Worm (Caenorhabditis elegans): Measurements from ENCODE around the gene lin-45.

Gene lin-45

DNA sequence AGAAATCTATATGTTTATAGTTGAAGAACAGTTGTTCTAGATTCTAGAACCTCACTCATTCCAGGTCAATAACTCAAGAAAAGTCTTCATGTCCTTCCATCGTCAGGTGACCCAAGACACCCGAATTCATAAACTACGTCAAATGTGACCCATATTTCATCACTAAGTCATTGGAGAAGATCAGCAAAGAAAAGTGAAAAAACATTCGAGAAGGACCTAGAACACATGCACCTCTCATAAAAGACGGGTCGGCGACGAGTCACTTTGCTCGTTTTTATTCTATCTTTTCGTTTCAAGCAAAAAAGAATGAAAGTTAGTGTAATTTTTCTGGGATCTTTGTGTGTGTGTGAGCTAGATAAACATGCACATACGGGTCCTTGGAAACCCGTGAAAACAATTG, 2.8 kb upstream of the lin-45 start:
- peak; percentile 60 for TF ChIP-seq somi-1 (GFP tag; optimal IDR thresholded peaks at IDR 0.05)
- TF ChIP-seq K12H6.12 (tag; optimal IDR thresholded peaks at IDR 0.05), result peak; percentile 27
- TF ChIP-seq hsf-1 (GFP tag; IDR thresholded peaks at IDR 0.05), result peak; percentile 41; the same call in 1 of the 2 replicates
- TF ChIP-seq cebp-1 (GFP tag; IDR thresholded peaks at IDR 0.05), result no peak
- peak; percentile 54 for TF ChIP-seq cebp-1 (tag; optimal IDR thresholded peaks at IDR 0.05)
- no peak for TF ChIP-seq B0019.2 (GFP tag; conservative IDR thresholded peaks at IDR 0.05)
- no peak for TF ChIP-seq F33H1.4 (GFP tag; IDR thresholded peaks at IDR 0.05)

DNA sequence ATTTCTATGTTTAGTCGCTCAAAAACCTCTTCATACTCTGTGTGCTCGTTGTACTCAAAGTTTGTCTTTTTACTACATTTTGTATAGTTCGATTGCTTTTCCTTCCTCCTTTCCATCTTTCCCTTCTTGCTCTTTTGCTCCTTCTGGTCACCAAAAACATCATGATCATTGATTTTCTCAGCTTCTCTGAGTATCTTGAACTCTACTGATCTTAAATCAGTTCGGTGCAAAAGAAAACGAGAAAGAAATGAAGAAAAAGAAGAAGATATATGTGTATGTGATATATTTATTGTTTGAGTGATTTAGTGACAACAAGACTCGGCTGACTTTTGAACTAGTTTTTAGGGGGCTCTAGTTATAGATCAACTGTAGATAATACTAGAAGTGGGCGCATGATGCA, 1.7 kb upstream of the lin-45 start:
- TF ChIP-seq tbx-9 (tag; optimal IDR thresholded peaks at IDR 0.05; ENCODE audit: borderline replicate concordance) (no peak), ceh-79 (tag; optimal IDR thresholded peaks at IDR 0.05) (no peak), mel-28 (tag; optimal IDR thresholded peaks at IDR 0.05; ENCODE audit: borderline replicate concordance) (no peak), atf-7 (tag; optimal IDR thresholded peaks at IDR 0.05) (no peak), egrh-3 (GFP tag; IDR thresholded peaks at IDR 0.05) (no peak), hsf-1 (GFP tag; IDR thresholded peaks at IDR 0.05) (no peak), attf-6 (GFP tag; IDR thresholded peaks at IDR 0.05) (no peak), repo-1 (tag; optimal IDR thresholded peaks at IDR 0.05) (no peak), C17E4.6 (GFP tag; IDR thresholded peaks at IDR 0.05) (no peak), xnd-1 (tag; optimal IDR thresholded peaks at IDR 0.05) (no peak), snpc-4 (GFP tag; optimal IDR thresholded peaks at IDR 0.05) (no peak), snpc-4 (tag; optimal IDR thresholded peaks at IDR 0.05) (no peak), T26A5.8 (tag; optimal IDR thresholded peaks at IDR 0.05) (no peak), unc-130 (GFP tag; optimal IDR thresholded peaks at IDR 0.05) (no peak), zim-3 (tag; optimal IDR thresholded peaks at IDR 0.05) (no peak)

DNA sequence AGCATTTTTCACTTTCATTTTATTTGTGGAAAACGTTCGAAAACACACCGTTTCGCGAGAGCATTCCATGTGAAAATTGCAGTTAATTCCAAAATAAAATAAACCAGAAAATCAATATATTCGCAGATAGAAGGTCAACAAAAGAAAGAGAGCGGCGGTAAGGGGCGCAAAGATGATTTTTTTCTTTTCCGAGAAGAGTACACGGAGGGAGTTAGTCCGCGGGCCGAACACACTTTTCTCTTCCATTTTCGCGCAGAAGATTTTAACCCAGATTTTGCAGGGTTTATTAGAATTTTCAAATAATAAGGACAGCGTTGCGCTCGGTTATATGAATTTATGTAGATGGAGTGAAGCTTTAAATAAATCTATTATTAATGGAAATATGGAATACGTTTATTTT, 720 bp downstream of the lin-45 start:
- TF ChIP-seq ztf-22 (GFP tag; optimal IDR thresholded peaks at IDR 0.05), result no peak
- no peak for TF ChIP-seq egl-44 (GFP tag; IDR thresholded peaks at IDR 0.05)
- no peak for TF ChIP-seq zim-3 (tag; optimal IDR thresholded peaks at IDR 0.05)
- TF ChIP-seq K11D2.4 (GFP tag; IDR thresholded peaks at IDR 0.05), result 0 out of 2 replicates have a peak, but pooled peaks have one; percentile 45
- TF ChIP-seq ZK185.1 (tag; optimal IDR thresholded peaks at IDR 0.05; ENCODE audit: poor library complexity, severe bottlenecking), result peak; percentile 12
- no peak for TF ChIP-seq snpc-4 (GFP tag; optimal IDR thresholded peaks at IDR 0.05)
- TF ChIP-seq snpc-4 (tag; optimal IDR thresholded peaks at IDR 0.05), result peak in 3 of 4 experiments; percentile 58 to 71 (median 60)
- TF ChIP-seq Y95B8A.8 (GFP tag; IDR thresholded peaks at IDR 0.05), result no peak
- peak; percentile 5 for TF ChIP-seq unc-130 (GFP tag; optimal IDR thresholded peaks at IDR 0.05)
- TF ChIP-seq snpc-3.4 (tag; optimal IDR thresholded peaks at IDR 0.05), result peak; percentile 5
- TF ChIP-seq nhr-27 (tag; optimal IDR thresholded peaks at IDR 0.05), result no peak
- peak; percentile 39; the same call in 1 of the 2 replicates for TF ChIP-seq madf-6 (GFP tag; IDR thresholded peaks at IDR 0.05)
- TF ChIP-seq mcd-1 (GFP tag; IDR thresholded peaks at IDR 0.05), result 0 out of 2 replicates have a peak, but pooled peaks have one; percentile 22
- no peak for TF ChIP-seq akir-1 (GFP tag; optimal IDR thresholded peaks at IDR 0.05)
- TF ChIP-seq rcor-1 (GFP tag; IDR thresholded peaks at IDR 0.05), result peak; percentile 11; the same call in 1 of the 2 replicates
- peak; percentile 39 for TF ChIP-seq ceh-27 (GFP tag; optimal IDR thresholded peaks at IDR 0.05)
- TF ChIP-seq F52B5.7 (tag; optimal IDR thresholded peaks at IDR 0.05), result no peak
- TF ChIP-seq madf-8 (GFP tag; conservative IDR thresholded peaks at IDR 0.05), result 0 out of 2 replicates have a peak, but pooled peaks have one; percentile 15
- TF ChIP-seq Y67H2A.10 (GFP tag; conservative IDR thresholded peaks at IDR 0.05), result 0 out of 2 replicates have a peak, but pooled peaks have one; percentile 13
- TF ChIP-seq unc-62 (GFP tag; optimal IDR thresholded peaks at IDR 0.05), result no peak
